Worm (Caenorhabditis elegans) whole organism, L1 larva: ENCODE results near the gene C29F9.2.
"Not testable (repeated sequence)": the region's sequence is repeated elsewhere in the genome, so short reads cannot be mapped to it uniquely, and the experiment has no call there.

Source experiments
- aly-2 ChIP-seq: fragments of 150-350 bp; optimal IDR thresholded peaks from 2 replicates; lab custom pipeline; 2014; ENCODE audit warnings: missing biosample characterization, missing genetic modification characterization
- nhr-76 ChIP-seq: sonication (generic microtip); optimal IDR thresholded peaks from 2 replicates; lab custom pipeline; 2017; ENCODE audit warnings: missing biosample characterization, missing genetic modification characterization

DNA sequence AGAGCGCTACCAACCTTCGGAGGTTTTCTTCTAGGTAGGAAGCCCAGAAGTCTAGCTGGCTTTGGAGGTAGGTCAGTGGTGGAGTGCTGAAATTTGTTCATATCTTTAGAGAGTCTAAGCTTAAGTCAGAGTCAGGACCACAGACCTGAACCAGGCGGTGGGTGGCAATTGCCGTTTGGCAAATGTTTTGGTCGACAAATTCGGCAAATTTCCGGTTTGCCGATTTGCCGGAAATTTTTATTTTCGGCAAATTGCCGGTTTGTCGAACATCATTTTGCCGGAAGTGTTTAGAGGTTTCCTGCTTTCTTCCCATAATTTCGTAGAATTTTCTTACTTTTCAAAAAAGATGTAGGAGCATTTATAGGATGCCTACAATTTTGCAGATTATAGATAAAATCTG is 31.9 kb upstream of the C29F9.2 start, which contains the start of gene C29F9.9:
- TF ChIP-seq nhr-76, aly-2 (tag; lab: Kevin White, UChicago): not testable (repeated sequence)
